Fruit fly (Drosophila melanogaster) whole organism, embryonic: ENCODE data around the gene Smox.

Experiments used
- Ada2b ChIP-seq: fragments of 200-800 bp; sonication (Bioruptor generic); IDR thresholded peaks from 2 replicates; pipeline ENCODE4 v1.3.6; 2022; ENCODE audit warnings: missing biosample characterization, missing genetic modification characterization
- CG10267 ChIP-seq: fragments of 200-800 bp; sonication (Bioruptor generic); optimal IDR thresholded peaks from 2 replicates; lab custom pipeline; 2018; ENCODE audit warnings: missing biosample characterization, mild to moderate bottlenecking, missing genetic modification characterization, moderate library complexity
- CG10366 ChIP-seq: fragments of 200-800 bp; sonication (Bioruptor generic); IDR thresholded peaks from 2 replicates; pipeline ENCODE4 v1.3.6; 2022; ENCODE audit warnings: missing biosample characterization, missing genetic modification characterization
- CG11093 ChIP-seq: fragments of 200-800 bp; sonication (Bioruptor generic); IDR thresholded peaks from 3 replicates; pipeline ENCODE4 v1.3.6; 2022; ENCODE audit warnings: missing biosample characterization, missing genetic modification characterization
- CG11456 ChIP-seq: fragments of 200-800 bp; sonication (Bioruptor generic); IDR thresholded peaks from 3 replicates; pipeline ENCODE4 v1.3.6; 2022; ENCODE audit warnings: missing biosample characterization, missing genetic modification characterization
- CG13624 ChIP-seq: fragments of 200-800 bp; sonication (Bioruptor generic); optimal IDR thresholded peaks from 2 replicates; lab custom pipeline; 2016; ENCODE audit warnings: missing biosample characterization, missing genetic modification characterization
- CG14441 ChIP-seq: fragments of 200-800 bp; sonication (Bioruptor generic); IDR thresholded peaks from 2 replicates; pipeline ENCODE4 v1.3.6; 2022; ENCODE audit warnings: missing biosample characterization, missing genetic modification characterization
- CG15479 ChIP-seq: fragments of 200-800 bp; sonication (Bioruptor generic); optimal IDR thresholded peaks from 3 replicates; lab custom pipeline; 2019; ENCODE audit warnings: missing biosample characterization, mild to moderate bottlenecking, missing genetic modification characterization, moderate library complexity
- CG2120 ChIP-seq: fragments of 200-800 bp; sonication (Bioruptor generic); optimal IDR thresholded peaks from 3 replicates; lab custom pipeline; 2016; ENCODE audit warnings: missing biosample characterization, missing genetic modification characterization
- CG31224 ChIP-seq: fragments of 200-800 bp; sonication (Bioruptor generic); IDR thresholded peaks from 2 replicates; pipeline ENCODE4 v1.3.6; 2022; ENCODE audit warnings: missing biosample characterization, missing genetic modification characterization
- CG34376 ChIP-seq: fragments of 200-800 bp; sonication (Bioruptor generic); optimal IDR thresholded peaks from 2 replicates; lab custom pipeline; 2018; ENCODE audit warnings: missing biosample characterization, mild to moderate bottlenecking, missing genetic modification characterization
- CG3838 ChIP-seq: fragments of 200-800 bp; sonication (Bioruptor generic); optimal IDR thresholded peaks from 3 replicates; lab custom pipeline; 2016; ENCODE audit warnings: missing biosample characterization, missing genetic modification characterization
- CG4328 ChIP-seq: fragments of 200-800 bp; sonication (Bioruptor generic); optimal IDR thresholded peaks from 3 replicates; lab custom pipeline; 2017; ENCODE audit warnings: missing biosample characterization, missing genetic modification reagents, missing genetic modification characterization
- CG8478 ChIP-seq: fragments of >200 bp; optimal IDR thresholded peaks from 2 replicates; lab custom pipeline; 2018
- Dip3 ChIP-seq: fragments of 200-800 bp; sonication (Bioruptor generic); optimal IDR thresholded peaks from 3 replicates; lab custom pipeline; 2016; ENCODE audit warnings: missing biosample characterization, missing genetic modification characterization
- Dp ChIP-seq: fragments of 200-800 bp; sonication (Bioruptor generic); optimal IDR thresholded peaks from 2 replicates; lab custom pipeline; 2018; ENCODE audit warnings: missing biosample characterization, mild to moderate bottlenecking, missing genetic modification characterization, moderate library complexity
- Fer2 ChIP-seq: fragments of 200-800 bp; sonication (Bioruptor generic); optimal IDR thresholded peaks from 2 replicates; lab custom pipeline; 2018; ENCODE audit warnings: missing biosample characterization, mild to moderate bottlenecking, missing genetic modification characterization, moderate library complexity
- MESR4 ChIP-seq: fragments of 200-800 bp; sonication (Bioruptor generic); optimal IDR thresholded peaks from 2 replicates; lab custom pipeline; 2018; ENCODE audit warnings: missing biosample characterization, mild to moderate bottlenecking, missing genetic modification characterization, moderate library complexity
- Med ChIP-seq: fragments of 200-800 bp; sonication (Bioruptor generic); peaks from one replicate; lab custom pipeline; 2016; ENCODE audit warnings: missing biosample characterization, missing genetic modification characterization, mild to moderate bottlenecking, inconsistent platforms, moderate library complexity
- Neu2 ChIP-seq: fragments of 200-800 bp; sonication (Bioruptor generic); optimal IDR thresholded peaks from 3 replicates; lab custom pipeline; 2016; ENCODE audit warnings: missing biosample characterization, missing genetic modification characterization, borderline replicate concordance
- Nf-YB ChIP-seq: fragments of 200-800 bp; sonication (Bioruptor generic); optimal IDR thresholded peaks from 3 replicates; lab custom pipeline; 2019; ENCODE audit warnings: missing biosample characterization, mild to moderate bottlenecking, missing genetic modification characterization, moderate library complexity
- Pdp1 ChIP-seq, 2 experiments: fragments of 200-800 bp; sonication (Bioruptor generic); optimal IDR thresholded peaks; 3 replicates each; lab custom pipeline; 2016; ENCODE audit warnings: missing biosample characterization in 2 of 2, missing genetic modification characterization in 2 of 2, mild to moderate bottlenecking in 1 of 2, moderate library complexity in 1 of 2
- Rfx ChIP-seq: fragments of 200-800 bp; sonication (Bioruptor generic); IDR thresholded peaks from 2 replicates; pipeline ENCODE4 v1.3.6; 2022; ENCODE audit warnings: missing biosample characterization, missing genetic modification characterization
- Six4 ChIP-seq: fragments of 200-800 bp; sonication (Bioruptor generic); optimal IDR thresholded peaks from 2 replicates; lab custom pipeline; 2016; ENCODE audit warnings: missing biosample characterization, missing genetic modification characterization
- Sox100B ChIP-seq: fragments of 200-800 bp; sonication (Bioruptor generic); optimal IDR thresholded peaks from 3 replicates; lab custom pipeline; 2018; ENCODE audit warnings: missing biosample characterization, mild to moderate bottlenecking, missing genetic modification characterization
- al ChIP-seq: fragments of 200-800 bp; sonication (Bioruptor generic); IDR thresholded peaks from 2 replicates; pipeline ENCODE4 v1.3.6; 2022; ENCODE audit warnings: missing biosample characterization, missing genetic modification characterization
- amos ChIP-seq: fragments of 200-800 bp; sonication (Bioruptor generic); IDR thresholded peaks from 2 replicates; pipeline ENCODE4 v1.3.6; 2022; ENCODE audit warnings: missing biosample characterization, missing genetic modification characterization; ENCODE audit not compliant: partially characterized antibody
- ato ChIP-seq: fragments of 200-800 bp; sonication (Bioruptor generic); IDR thresholded peaks from 2 replicates; pipeline ENCODE4 v1.3.6; 2022; ENCODE audit warnings: missing biosample characterization, missing genetic modification characterization; ENCODE audit not compliant: partially characterized antibody
- bsh ChIP-seq, 2 experiments: fragments of 200-800 bp; sonication (Bioruptor generic); optimal IDR thresholded peaks; 2 replicates each; lab custom pipeline; 2017 to 2018; ENCODE audit warnings: mild to moderate bottlenecking in 2 of 2, missing biosample characterization in 2 of 2, missing genetic modification characterization in 2 of 2, moderate library complexity in 1 of 2
- btn ChIP-seq: fragments of 200-800 bp; sonication (Bioruptor generic); optimal IDR thresholded peaks from 2 replicates; lab custom pipeline; 2016; ENCODE audit warnings: missing biosample characterization, missing genetic modification characterization
- cg ChIP-seq: fragments of 200-800 bp; sonication (Bioruptor generic); optimal IDR thresholded peaks from 3 replicates; lab custom pipeline; 2019; ENCODE audit warnings: missing biosample characterization, mild to moderate bottlenecking, missing genetic modification characterization, moderate library complexity
- ci ChIP-seq: fragments of 200-800 bp; sonication (Bioruptor generic); IDR thresholded peaks from 3 replicates; pipeline ENCODE4 v1.3.6; 2022; ENCODE audit warnings: missing biosample characterization, missing genetic modification characterization
- esg ChIP-seq: fragments of 200-800 bp; sonication (Bioruptor generic); conservative IDR thresholded peaks from 2 replicates; pipeline ENCODE4 v1.3.6; 2022; ENCODE audit warnings: missing biosample characterization, missing genetic modification characterization
- ftz-f1 ChIP-seq: fragments of 200-800 bp; sonication (Bioruptor generic); optimal IDR thresholded peaks from 2 replicates; lab custom pipeline; 2016; ENCODE audit warnings: missing biosample characterization, missing genetic modification characterization
- gcm ChIP-seq: fragments of 200-800 bp; sonication (Bioruptor generic); optimal IDR thresholded peaks from 2 replicates; lab custom pipeline; 2019; ENCODE audit warnings: missing biosample characterization, mild to moderate bottlenecking, missing genetic modification characterization, moderate library complexity
- gcm2 ChIP-seq: fragments of 200-800 bp; sonication (Bioruptor generic); optimal IDR thresholded peaks from 2 replicates; lab custom pipeline; 2016; ENCODE audit warnings: missing biosample characterization, missing genetic modification characterization
- grn ChIP-seq: fragments of 200-800 bp; sonication (Bioruptor generic); optimal IDR thresholded peaks from 3 replicates; lab custom pipeline; 2017; ENCODE audit warnings: missing biosample characterization, missing genetic modification characterization
- jing ChIP-seq: fragments of 200-800 bp; sonication (Bioruptor generic); optimal IDR thresholded peaks from 2 replicates; lab custom pipeline; 2018; ENCODE audit warnings: missing biosample characterization, mild to moderate bottlenecking, missing genetic modification characterization
- lilli ChIP-seq: fragments of 200-800 bp; sonication (Bioruptor generic); optimal IDR thresholded peaks from 3 replicates; lab custom pipeline; 2016; ENCODE audit warnings: missing biosample characterization, missing genetic modification characterization
- mam ChIP-seq: fragments of 200-800 bp; sonication (Bioruptor generic); optimal IDR thresholded peaks from 3 replicates; lab custom pipeline; 2016; ENCODE audit warnings: missing biosample characterization, missing genetic modification characterization
- nmo ChIP-seq: fragments of 200-800 bp; sonication (Bioruptor generic); optimal IDR thresholded peaks from 2 replicates; lab custom pipeline; 2018; ENCODE audit warnings: missing biosample characterization, mild to moderate bottlenecking, missing genetic modification characterization, moderate library complexity
- pnt ChIP-seq: fragments of 200-800 bp; sonication (Bioruptor generic); optimal IDR thresholded peaks from 3 replicates; lab custom pipeline; 2016; ENCODE audit warnings: missing biosample characterization, missing genetic modification characterization
- sc ChIP-seq, 3 experiments: fragments of >200 bp in 2 of 3; fragments of 200-800 bp in 1 of 3; sonication (Bioruptor generic) in 1 of 3; optimal IDR thresholded peaks; 2 replicates in 2 of 3; 3 replicates in 1 of 3; lab custom pipeline; 2017; ENCODE audit warnings: mild to moderate bottlenecking in 1 of 3, missing biosample characterization in 1 of 3, missing genetic modification characterization in 1 of 3, missing genetic modification reagents in 1 of 3
- schlank ChIP-seq: fragments of 200-800 bp; sonication (Bioruptor generic); optimal IDR thresholded peaks from 2 replicates; lab custom pipeline; 2018; ENCODE audit warnings: missing biosample characterization, mild to moderate bottlenecking, missing genetic modification characterization
- shn ChIP-seq: fragments of 200-800 bp; sonication (Bioruptor generic); optimal IDR thresholded peaks from 3 replicates; lab custom pipeline; 2016; ENCODE audit warnings: missing biosample characterization, missing genetic modification characterization
- sima ChIP-seq: fragments of 200-800 bp; sonication (Bioruptor generic); optimal IDR thresholded peaks from 2 replicates; lab custom pipeline; 2016; ENCODE audit warnings: missing biosample characterization, missing genetic modification characterization
- slbo ChIP-seq: fragments of 200-800 bp; sonication (Bioruptor generic); IDR thresholded peaks from 2 replicates; pipeline ENCODE4 v1.3.6; 2022; ENCODE audit warnings: missing biosample characterization, missing genetic modification characterization
- so ChIP-seq: fragments of 200-800 bp; sonication (Bioruptor generic); IDR thresholded peaks from 3 replicates; pipeline ENCODE4 v1.3.6; 2022; ENCODE audit warnings: missing biosample characterization, missing genetic modification characterization
- tin ChIP-seq: fragments of 200-800 bp; sonication (Bioruptor generic); optimal IDR thresholded peaks from 3 replicates; lab custom pipeline; 2016; ENCODE audit warnings: missing biosample characterization, missing genetic modification characterization
- unc-4 ChIP-seq: fragments of 200-800 bp; sonication (Bioruptor generic); IDR thresholded peaks from 2 replicates; pipeline ENCODE4 v1.3.6; 2022; ENCODE audit warnings: missing biosample characterization, missing genetic modification characterization; ENCODE audit not compliant: partially characterized antibody
- zen2 ChIP-seq: fragments of 200-800 bp; sonication (Bioruptor generic); IDR thresholded peaks from 3 replicates; pipeline ENCODE4 v1.3.6; 2022; ENCODE audit warnings: missing biosample characterization, missing genetic modification characterization; ENCODE audit not compliant: partially characterized antibody

The Smox gene

dm6 chrX:8152718-8153117 lies 10.6 kb upstream of the Smox start, which contains the start of gene CG18262 (continued):
- no peak for TF ChIP-seq grn (GFP tag; lab: Kevin White, UChicago)
- no peak for TF ChIP-seq esg (GFP tag; lab: Robert Waterston, UW)
- TF ChIP-seq so (GFP tag; lab: Robert Waterston, UW) = no peak
- no peak for TF ChIP-seq Six4 (GFP tag; lab: Kevin White, UChicago)
- TF ChIP-seq CG34376 (GFP tag; lab: Kevin White, UChicago) = no peak
- TF ChIP-seq CG3838 (GFP tag; lab: Kevin White, UChicago) = no peak
- TF ChIP-seq Ada2b (GFP tag; lab: Robert Waterston, UW) = no peak
- no peak for TF ChIP-seq CG10366 (GFP tag; lab: Robert Waterston, UW)
- TF ChIP-seq CG10267 = peak; percentile 84
- no peak for TF ChIP-seq ftz-f1
- no peak for TF ChIP-seq sima
- TF ChIP-seq pnt (GFP tag; lab: Kevin White, UChicago) = no peak
- TF ChIP-seq amos (GFP tag; lab: Robert Waterston, UW) = no peak; the same call in 1 of the 2 replicates
- 0 out of 3 replicates have a peak, but pooled peaks have one; percentile 26 for TF ChIP-seq ci (GFP tag; lab: Robert Waterston, UW)
- TF ChIP-seq CG8478 (lab: Kevin White, UChicago) = no peak
- no peak for TF ChIP-seq CG4328 (GFP tag; lab: Kevin White, UChicago)
- no peak for TF ChIP-seq CG11093
- TF ChIP-seq sc (optimal IDR thresholded peaks at IDR 0.05; lab: Kevin White, UChicago) = no peak
- no peak for TF ChIP-seq sc (GFP tag; optimal IDR thresholded peaks at IDR 0.05; lab: Kevin White, UChicago)
- no peak for TF ChIP-seq schlank
- no peak for TF ChIP-seq CG11456 (GFP tag; lab: Robert Waterston, UW)
- no peak for TF ChIP-seq tin (GFP tag; lab: Kevin White, UChicago)
- no peak; the same call in 1 of the 2 replicates for TF ChIP-seq Rfx (GFP tag; lab: Robert Waterston, UW)
- no peak for TF ChIP-seq CG15479 (GFP tag; lab: Kevin White, UChicago)
- TF ChIP-seq Med = peak; percentile 78
- TF ChIP-seq bsh (GFP tag; optimal IDR thresholded peaks at IDR 0.05; lab: Kevin White, UChicago) = no peak
- no peak for TF ChIP-seq mam (GFP tag; lab: Kevin White, UChicago)
- TF ChIP-seq Nf-YB (GFP tag; lab: Kevin White, UChicago) = no peak
- TF ChIP-seq zen2 (GFP tag; lab: Robert Waterston, UW) = no peak
- TF ChIP-seq gcm2 (GFP tag; lab: Kevin White, UChicago) = no peak
- no peak for TF ChIP-seq btn (GFP tag; lab: Kevin White, UChicago)
- 0 out of 2 replicates have a peak, but pooled peaks have one; percentile 19 for TF ChIP-seq unc-4 (GFP tag; lab: Robert Waterston, UW)
- peak; percentile 39 for TF ChIP-seq MESR4
- TF ChIP-seq Sox100B (GFP tag; lab: Kevin White, UChicago) = no peak
- TF ChIP-seq nmo (GFP tag; lab: Kevin White, UChicago) = no peak
- TF ChIP-seq cg = peak; percentile 6
- TF ChIP-seq slbo (GFP tag; lab: Robert Waterston, UW) = no peak
- TF ChIP-seq Fer2 (tag; lab: Kevin White, UChicago) = no peak
- peak; percentile 83 for TF ChIP-seq Dp (GFP tag; lab: Kevin White, UChicago)
- TF ChIP-seq jing (GFP tag; lab: Kevin White, UChicago) = no peak
- no peak for TF ChIP-seq CG14441 (GFP tag; lab: Robert Waterston, UW)
- TF ChIP-seq Neu2 (GFP tag; lab: Kevin White, UChicago) = no peak
- peak; percentile 21 for TF ChIP-seq CG13624 (GFP tag; lab: Kevin White, UChicago)
- TF ChIP-seq Pdp1 (GFP tag; optimal IDR thresholded peaks at IDR 0.05; lab: Kevin White, UChicago) = no peak
- no peak for TF ChIP-seq CG31224 (GFP tag; lab: Robert Waterston, UW)
- no peak for TF ChIP-seq lilli (GFP tag; lab: Kevin White, UChicago)
- TF ChIP-seq gcm = no peak
- TF ChIP-seq Dip3 (GFP tag; lab: Kevin White, UChicago) = no peak
- no peak for TF ChIP-seq ato (GFP tag; lab: Robert Waterston, UW)
- TF ChIP-seq al (GFP tag; lab: Robert Waterston, UW) = no peak
- peak; percentile 27 for TF ChIP-seq CG2120 (GFP tag; lab: Kevin White, UChicago)
- no peak for TF ChIP-seq shn (GFP tag; lab: Kevin White, UChicago)
